Worm (Caenorhabditis elegans): ENCODE measurements around the gene srx-130.

ce11 chrV:13794046-13794445, 49.2 kb upstream of the srx-130 start:
- no peak for TF ChIP-seq lin-11 (tag; optimal IDR thresholded peaks at IDR 0.05)
- no peak for TF ChIP-seq sem-4 (tag; optimal IDR thresholded peaks at IDR 0.05)
- no peak for TF ChIP-seq zag-1 (tag; optimal IDR thresholded peaks at IDR 0.05)
- no peak for TF ChIP-seq F13H6.1 (tag; optimal IDR thresholded peaks at IDR 0.05)
- no peak for TF ChIP-seq ama-1 (optimal IDR thresholded peaks at IDR 0.05)
- no peak for TF ChIP-seq mbf-1 (tag; optimal IDR thresholded peaks at IDR 0.05)
- no peak for TF ChIP-seq ztf-11 (tag; optimal IDR thresholded peaks at IDR 0.05)
- no peak for TF ChIP-seq ceh-16 (tag; optimal IDR thresholded peaks at IDR 0.05)
- TF ChIP-seq gmeb-1 (tag; optimal IDR thresholded peaks at IDR 0.05), result no peak

Data from whole organism, L2 larva.